Fruit fly (Drosophila melanogaster) whole organism, embryonic: ENCODE measurements around the gene Vti1a.

Experiments used
- C15 ChIP-seq: fragments of 200-800 bp; sonication (Bioruptor generic); IDR thresholded peaks from 3 replicates; pipeline ENCODE4 v1.3.6; 2022; ENCODE audit warnings: missing biosample characterization, missing genetic modification characterization
- CG10462 ChIP-seq: fragments of 200-800 bp; sonication (Bioruptor generic); optimal IDR thresholded peaks from 2 replicates; lab custom pipeline; 2016; ENCODE audit warnings: missing biosample characterization, missing genetic modification characterization
- CG11560 ChIP-seq: fragments of 200-800 bp; sonication (Bioruptor generic); IDR thresholded peaks from 3 replicates; pipeline ENCODE4 v1.3.6; 2022; ENCODE audit warnings: missing biosample characterization, missing genetic modification characterization
- CG12219 ChIP-seq: fragments of 200-800 bp; sonication (Bioruptor generic); optimal IDR thresholded peaks from 3 replicates; lab custom pipeline; 2018; ENCODE audit warnings: missing biosample characterization, mild to moderate bottlenecking, missing genetic modification characterization
- CG14710 ChIP-seq: fragments of 200-800 bp; sonication (Bioruptor generic); optimal IDR thresholded peaks from 3 replicates; lab custom pipeline; 2019; ENCODE audit warnings: missing biosample characterization, mild to moderate bottlenecking, missing genetic modification characterization, moderate library complexity
- CG18599 ChIP-seq: fragments of 200-800 bp; sonication (Bioruptor generic); optimal IDR thresholded peaks from 3 replicates; lab custom pipeline; 2017; ENCODE audit warnings: missing biosample characterization, missing genetic modification characterization, mild to moderate bottlenecking, moderate library complexity, missing genetic modification reagents
- CG30403 ChIP-seq: fragments of 200-800 bp; sonication (Bioruptor generic); optimal IDR thresholded peaks from 3 replicates; lab custom pipeline; 2016; ENCODE audit warnings: missing biosample characterization, missing genetic modification characterization
- CG3163 ChIP-seq: fragments of 200-800 bp; sonication (Bioruptor generic); optimal IDR thresholded peaks from 3 replicates; lab custom pipeline; 2016; ENCODE audit warnings: missing biosample characterization, missing genetic modification characterization
- CG32767 ChIP-seq: fragments of 200-800 bp; sonication (Bioruptor generic); IDR thresholded peaks from 2 replicates; pipeline ENCODE4 v1.3.6; 2022; ENCODE audit warnings: missing biosample characterization, missing genetic modification characterization
- CG34422 ChIP-seq: fragments of 200-800 bp; sonication (Bioruptor generic); IDR thresholded peaks from 3 replicates; pipeline ENCODE4 v1.3.6; 2022; ENCODE audit warnings: missing biosample characterization, missing genetic modification characterization
- CG4404 ChIP-seq: fragments of 200-800 bp; sonication (Bioruptor generic); IDR thresholded peaks from 2 replicates; pipeline ENCODE4 v1.3.6; 2022; ENCODE audit warnings: missing biosample characterization, missing genetic modification characterization
- CG7271 ChIP-seq: fragments of 200-800 bp; sonication (Bioruptor generic); optimal IDR thresholded peaks from 2 replicates; lab custom pipeline; 2018; ENCODE audit warnings: missing biosample characterization, mild to moderate bottlenecking, missing genetic modification characterization, moderate library complexity
- CG8281 ChIP-seq: fragments of 200-800 bp; sonication (Bioruptor generic); optimal IDR thresholded peaks from 2 replicates; lab custom pipeline; 2018; ENCODE audit warnings: missing biosample characterization, mild to moderate bottlenecking, missing genetic modification characterization, moderate library complexity
- CG8765 ChIP-seq: fragments of 200-800 bp; sonication (Bioruptor generic); IDR thresholded peaks from 2 replicates; pipeline ENCODE4 v1.3.6; 2022; ENCODE audit warnings: missing biosample characterization, missing genetic modification characterization
- Chrac-16 ChIP-seq: fragments of 200-800 bp; sonication (Bioruptor generic); optimal IDR thresholded peaks from 3 replicates; lab custom pipeline; 2016; ENCODE audit warnings: missing biosample characterization, missing genetic modification characterization
- Ets65A ChIP-seq: fragments of 200-800 bp; sonication (Bioruptor generic); peaks from one replicate; lab custom pipeline; 2016; ENCODE audit warnings: missing biosample characterization, missing genetic modification characterization
- HLH3B ChIP-seq: fragments of 200-800 bp; sonication (Bioruptor generic); IDR thresholded peaks from 2 replicates; pipeline ENCODE4 v1.3.6; 2022; ENCODE audit warnings: missing biosample characterization, missing genetic modification characterization
- Hand ChIP-seq: fragments of 200-800 bp; sonication (Bioruptor generic); optimal IDR thresholded peaks from 2 replicates; lab custom pipeline; 2017; ENCODE audit warnings: mild to moderate bottlenecking, missing biosample characterization, missing genetic modification reagents, missing genetic modification characterization
- HmgD ChIP-seq: fragments of 200-800 bp; sonication (Bioruptor generic); optimal IDR thresholded peaks from 3 replicates; lab custom pipeline; 2016; ENCODE audit warnings: missing biosample characterization, missing genetic modification characterization
- Hmr ChIP-seq: fragments of 200-800 bp; sonication (Bioruptor generic); optimal IDR thresholded peaks from 3 replicates; lab custom pipeline; 2017; ENCODE audit warnings: mild to moderate bottlenecking, missing biosample characterization, missing genetic modification reagents, missing genetic modification characterization
- Mad ChIP-seq: fragments of 200-800 bp; sonication (Bioruptor generic); optimal IDR thresholded peaks from 2 replicates; lab custom pipeline; 2016; ENCODE audit warnings: missing biosample characterization, missing genetic modification characterization
- Oaz ChIP-seq: fragments of 200-800 bp; sonication (Bioruptor generic); IDR thresholded peaks from 2 replicates; pipeline ENCODE4 v1.3.6; 2022; ENCODE audit warnings: missing biosample characterization, missing genetic modification characterization
- Rx ChIP-seq: fragments of 200-800 bp; sonication (Bioruptor generic); IDR thresholded peaks from 2 replicates; pipeline ENCODE4 v1.3.6; 2022; ENCODE audit warnings: missing biosample characterization, missing genetic modification characterization
- Sry-β ChIP-seq: fragments of 200-800 bp; sonication (Bioruptor generic); optimal IDR thresholded peaks from 2 replicates; lab custom pipeline; 2018; ENCODE audit warnings: missing biosample characterization, mild to moderate bottlenecking, missing genetic modification characterization, moderate library complexity
- Stat92E ChIP-seq, 3 experiments: fragments of >200 bp in 2 of 3; fragments of 200-800 bp in 1 of 3; sonication (Bioruptor generic) in 1 of 3; optimal IDR thresholded peaks; 2 replicates each; lab custom pipeline; 2017 to 2019; ENCODE audit warnings: missing biosample characterization in 3 of 3, missing genetic modification characterization in 3 of 3, mild to moderate bottlenecking in 1 of 3, moderate library complexity in 1 of 3
- Taf1 ChIP-seq: fragments of 200-800 bp; sonication (Bioruptor generic); IDR thresholded peaks from 2 replicates; pipeline ENCODE4 v1.3.6; 2022; ENCODE audit warnings: missing biosample characterization, missing genetic modification characterization
- YL-1 ChIP-seq: fragments of 200-800 bp; sonication (Bioruptor generic); optimal IDR thresholded peaks from 3 replicates; lab custom pipeline; 2017; ENCODE audit warnings: missing biosample characterization, mild to moderate bottlenecking, missing genetic modification characterization
- cg ChIP-seq: fragments of 200-800 bp; sonication (Bioruptor generic); optimal IDR thresholded peaks from 3 replicates; lab custom pipeline; 2019; ENCODE audit warnings: missing biosample characterization, mild to moderate bottlenecking, missing genetic modification characterization, moderate library complexity
- chn ChIP-seq: fragments of 200-800 bp; sonication (Bioruptor generic); optimal IDR thresholded peaks from 2 replicates; lab custom pipeline; 2016; ENCODE audit warnings: missing biosample characterization, missing genetic modification characterization
- ci ChIP-seq: fragments of 200-800 bp; sonication (Bioruptor generic); IDR thresholded peaks from 3 replicates; pipeline ENCODE4 v1.3.6; 2022; ENCODE audit warnings: missing biosample characterization, missing genetic modification characterization
- croc ChIP-seq: fragments of 200-800 bp; sonication (Bioruptor generic); conservative IDR thresholded peaks from 3 replicates; pipeline ENCODE4 v1.3.6; 2022; ENCODE audit warnings: missing biosample characterization, missing genetic modification characterization
- disco-r ChIP-seq: fragments of 200-800 bp; sonication (Bioruptor generic); optimal IDR thresholded peaks from 2 replicates; lab custom pipeline; 2016; ENCODE audit warnings: missing biosample characterization, missing genetic modification characterization
- dmrt11E ChIP-seq: fragments of 200-800 bp; sonication (Bioruptor generic); optimal IDR thresholded peaks from 3 replicates; lab custom pipeline; 2018; ENCODE audit warnings: missing biosample characterization, mild to moderate bottlenecking, missing genetic modification characterization, moderate library complexity
- en ChIP-seq: fragments of 200-800 bp; sonication (Bioruptor generic); optimal IDR thresholded peaks from 2 replicates; lab custom pipeline; 2016; ENCODE audit warnings: missing biosample characterization, missing genetic modification characterization
- gcm2 ChIP-seq: fragments of 200-800 bp; sonication (Bioruptor generic); optimal IDR thresholded peaks from 2 replicates; lab custom pipeline; 2016; ENCODE audit warnings: missing biosample characterization, missing genetic modification characterization
- gsb-n ChIP-seq: fragments of 200-800 bp; sonication (Bioruptor generic); optimal IDR thresholded peaks from 3 replicates; lab custom pipeline; 2018; ENCODE audit warnings: missing biosample characterization, mild to moderate bottlenecking, missing genetic modification characterization
- kay ChIP-seq: fragments of 200-800 bp; sonication (Bioruptor generic); optimal IDR thresholded peaks from 2 replicates; lab custom pipeline; 2016; ENCODE audit warnings: missing biosample characterization, missing genetic modification characterization
- nau ChIP-seq: fragments of 200-800 bp; sonication (Bioruptor generic); optimal IDR thresholded peaks from 3 replicates; lab custom pipeline; 2017; ENCODE audit warnings: missing biosample characterization, mild to moderate bottlenecking, missing genetic modification characterization, missing genetic modification reagents
- nerfin-2 ChIP-seq: fragments of 200-800 bp; sonication (Bioruptor generic); IDR thresholded peaks from 2 replicates; pipeline ENCODE4 v1.3.6; 2022; ENCODE audit warnings: missing biosample characterization, missing genetic modification characterization; ENCODE audit not compliant: partially characterized antibody
- nom ChIP-seq: fragments of 200-800 bp; sonication (Bioruptor generic); optimal IDR thresholded peaks from 2 replicates; lab custom pipeline; 2017; ENCODE audit warnings: missing biosample characterization, missing genetic modification characterization, mild to moderate bottlenecking, moderate library complexity, missing genetic modification reagents
- onecut ChIP-seq: fragments of 200-800 bp; sonication (Bioruptor generic); IDR thresholded peaks from 2 replicates; pipeline ENCODE4 v1.3.6; 2022; ENCODE audit warnings: missing biosample characterization, missing genetic modification characterization
- org-1 ChIP-seq: fragments of 200-800 bp; sonication (Bioruptor generic); optimal IDR thresholded peaks from 2 replicates; lab custom pipeline; 2017; ENCODE audit warnings: missing biosample characterization, missing genetic modification characterization
- otp ChIP-seq: fragments of 200-800 bp; sonication (Bioruptor generic); IDR thresholded peaks from 3 replicates; pipeline ENCODE4, ENCODE4 v1.3.6; 2022; ENCODE audit warnings: missing biosample characterization, missing genetic modification characterization
- pan ChIP-seq, 4 experiments: fragments of >200 bp in 3 of 4; fragments of 200-800 bp in 1 of 4; sonication (Bioruptor generic) in 1 of 4; optimal IDR thresholded peaks in 3 of 4; IDR thresholded peaks in 1 of 4; 2 replicates each; pipeline versions ENCODE4 v1.3.6 to Lab custom; 2017 to 2022; ENCODE audit warnings: missing biosample characterization in 2 of 4, missing genetic modification characterization in 2 of 4, mixed read lengths in 1 of 4
- psq ChIP-seq: fragments of 200-800 bp; sonication (Bioruptor generic); optimal IDR thresholded peaks from 2 replicates; lab custom pipeline; 2017; ENCODE audit warnings: missing biosample characterization, missing genetic modification characterization
- repo ChIP-seq: fragments of 200-800 bp; sonication (Bioruptor generic); optimal IDR thresholded peaks from 2 replicates; lab custom pipeline; 2016; ENCODE audit warnings: missing biosample characterization, missing genetic modification characterization
- sqz ChIP-seq: fragments of 200-800 bp; sonication (Bioruptor generic); optimal IDR thresholded peaks from 3 replicates; lab custom pipeline; 2018; ENCODE audit warnings: missing biosample characterization, mild to moderate bottlenecking, missing genetic modification characterization
- wdn ChIP-seq: fragments of 200-800 bp; sonication (Bioruptor generic); IDR thresholded peaks from 2 replicates; pipeline ENCODE4 v1.3.6; 2022; ENCODE audit warnings: missing biosample characterization, missing genetic modification characterization

The Vti1a gene

dm6 chr3L:724518-725341, 32.0 kb upstream of the Vti1a start (continued):
- TF ChIP-seq Hmr (peak; percentile 76), en (GFP tag; lab: Kevin White, UChicago) (peak; percentile 95), CG11560 (tag; lab: Robert Waterston, UW) (peak; percentile 43; the same call in 2 of the 3 replicates), CG10462 (peak; percentile 94), Mad (GFP tag; lab: Kevin White, UChicago) (peak; percentile 91), Chrac-16 (GFP tag; lab: Kevin White, UChicago) (peak; percentile 93), chn (GFP tag; lab: Kevin White, UChicago) (peak; percentile 94), dmrt11E (peak; percentile 99), CG32767 (GFP tag; lab: Robert Waterston, UW) (peak; percentile 92), nom (GFP tag; lab: Kevin White, UChicago) (peak; percentile 83), nerfin-2 (GFP tag; lab: Robert Waterston, UW) (peak; percentile 40; the same call in 1 of the 2 replicates), Ets65A (GFP tag; lab: Kevin White, UChicago) (peak; percentile 97), Stat92E (GFP tag; optimal IDR thresholded peaks at IDR 0.05; lab: Kevin White, UChicago) (peak in 1 of 3 experiments; percentile 74), Taf1 (GFP tag; lab: Robert Waterston, UW) (no peak; the same call in 1 of the 2 replicates), C15 (GFP tag; lab: Robert Waterston, UW) (peak; percentile 74; the same call in 1 of the 3 replicates), CG7271 (peak; percentile 86), CG18599 (peak; percentile 78), HmgD (GFP tag; lab: Kevin White, UChicago) (peak; percentile 44), onecut (GFP tag; lab: Robert Waterston, UW) (peak; percentile 92), CG8281 (peak; percentile 69), ci (GFP tag; lab: Robert Waterston, UW) (peak; percentile 98), otp (GFP tag; lab: Robert Waterston, UW) (peak; percentile 98), kay (peak; percentile 89), Hand (GFP tag; lab: Kevin White, UChicago) (peak; percentile 31), sqz (GFP tag; lab: Kevin White, UChicago) (peak; percentile 92), croc (GFP tag; lab: Robert Waterston, UW) (peak; percentile 96), CG30403 (peak; percentile 94), YL-1 (GFP tag; lab: Kevin White, UChicago) (peak; percentile 85), wdn (GFP tag; lab: Robert Waterston, UW) (peak; percentile 69; the same call in 1 of the 2 replicates), nau (GFP tag; lab: Kevin White, UChicago) (peak; percentile 89), disco-r (peak; percentile 86), psq (GFP tag; lab: Kevin White, UChicago) (peak; percentile 76), cg (no peak), gcm2 (GFP tag; lab: Kevin White, UChicago) (peak; percentile 89), Oaz (GFP tag; lab: Robert Waterston, UW) (peak; percentile 70), Rx (peak; percentile 96), CG12219 (GFP tag; lab: Kevin White, UChicago) (peak; percentile 88), pan (optimal IDR thresholded peaks at IDR 0.05; lab: Kevin White, UChicago) (no peak), pan (GFP tag; optimal IDR thresholded peaks at IDR 0.05 in 1 of 2, IDR thresholded peaks at IDR 0.05 in 1 of 2) (peak in 1 of 2 experiments; percentile 91), Sry-β (GFP tag; lab: Kevin White, UChicago) (peak; percentile 73), repo (GFP tag; lab: Kevin White, UChicago) (peak; percentile 90), gsb-n (tag; lab: Kevin White, UChicago) (peak; percentile 98), org-1 (GFP tag; lab: Kevin White, UChicago) (peak; percentile 94), CG4404 (GFP tag; lab: Robert Waterston, UW) (peak; percentile 95), HLH3B (GFP tag; lab: Robert Waterston, UW) (peak; percentile 91), CG34422 (GFP tag; lab: Robert Waterston, UW) (peak; percentile 94), CG8765 (peak; percentile 96), CG3163 (GFP tag; lab: Kevin White, UChicago) (peak; percentile 74), CG14710 (peak; percentile 97)
